Fruit fly (Drosophila melanogaster) whole organism, adult: ENCODE results near the gene CG1632.

Source experiments
- CG11617 ChIP-seq: fragments of 200-800 bp; sonication (Bioruptor generic); optimal IDR thresholded peaks from 2 replicates; lab custom pipeline; 2017; ENCODE audit warnings: mild to moderate bottlenecking, missing biosample characterization, missing genetic modification reagents, missing genetic modification characterization
- CG33017 ChIP-seq: fragments of 200-800 bp; sonication (Bioruptor generic); optimal IDR thresholded peaks from 2 replicates; lab custom pipeline; 2018; ENCODE audit warnings: missing biosample characterization, mild to moderate bottlenecking, missing genetic modification characterization, moderate library complexity
- CG7045 ChIP-seq: fragments of 200-800 bp; sonication (Bioruptor generic); optimal IDR thresholded peaks from 2 replicates; lab custom pipeline; 2017; ENCODE audit warnings: missing biosample characterization, mild to moderate bottlenecking, missing genetic modification characterization
- CG7101 ChIP-seq: fragments of 200-800 bp; sonication (Bioruptor generic); optimal IDR thresholded peaks from 2 replicates; lab custom pipeline; 2018; ENCODE audit warnings: missing biosample characterization, mild to moderate bottlenecking, missing genetic modification characterization, moderate library complexity
- Clk ChIP-seq: fragments of 200-800 bp; sonication (Bioruptor generic); optimal IDR thresholded peaks from 2 replicates; lab custom pipeline; 2017; ENCODE audit warnings: missing biosample characterization, missing genetic modification characterization
- Crg-1 ChIP-seq: fragments of 200-800 bp; sonication (Bioruptor generic); optimal IDR thresholded peaks from 2 replicates; lab custom pipeline; 2016; ENCODE audit warnings: missing biosample characterization, missing genetic modification characterization
- cic ChIP-seq: fragments of 200-800 bp; sonication (Bioruptor generic); optimal IDR thresholded peaks from 2 replicates; lab custom pipeline; 2017; ENCODE audit warnings: missing biosample characterization, mild to moderate bottlenecking, missing genetic modification characterization, moderate library complexity
- cnc ChIP-seq, 2 experiments: fragments of >200 bp; optimal IDR thresholded peaks; 2 replicates each; lab custom pipeline; 2017
- ovo ChIP-seq: fragments of 200-800 bp; sonication (Bioruptor generic); optimal IDR thresholded peaks from 2 replicates; lab custom pipeline; 2016; ENCODE audit warnings: missing biosample characterization, missing genetic modification characterization
- pad ChIP-seq: fragments of 200-800 bp; sonication (Bioruptor generic); optimal IDR thresholded peaks from 3 replicates; lab custom pipeline; 2017; ENCODE audit warnings: missing biosample characterization, missing genetic modification characterization, mild to moderate bottlenecking, moderate library complexity, missing genetic modification reagents
- tj ChIP-seq: fragments of 200-800 bp; sonication (Bioruptor generic); optimal IDR thresholded peaks from 3 replicates; lab custom pipeline; 2017; ENCODE audit warnings: missing biosample characterization, mild to moderate bottlenecking, missing genetic modification characterization, moderate library complexity

DNA sequence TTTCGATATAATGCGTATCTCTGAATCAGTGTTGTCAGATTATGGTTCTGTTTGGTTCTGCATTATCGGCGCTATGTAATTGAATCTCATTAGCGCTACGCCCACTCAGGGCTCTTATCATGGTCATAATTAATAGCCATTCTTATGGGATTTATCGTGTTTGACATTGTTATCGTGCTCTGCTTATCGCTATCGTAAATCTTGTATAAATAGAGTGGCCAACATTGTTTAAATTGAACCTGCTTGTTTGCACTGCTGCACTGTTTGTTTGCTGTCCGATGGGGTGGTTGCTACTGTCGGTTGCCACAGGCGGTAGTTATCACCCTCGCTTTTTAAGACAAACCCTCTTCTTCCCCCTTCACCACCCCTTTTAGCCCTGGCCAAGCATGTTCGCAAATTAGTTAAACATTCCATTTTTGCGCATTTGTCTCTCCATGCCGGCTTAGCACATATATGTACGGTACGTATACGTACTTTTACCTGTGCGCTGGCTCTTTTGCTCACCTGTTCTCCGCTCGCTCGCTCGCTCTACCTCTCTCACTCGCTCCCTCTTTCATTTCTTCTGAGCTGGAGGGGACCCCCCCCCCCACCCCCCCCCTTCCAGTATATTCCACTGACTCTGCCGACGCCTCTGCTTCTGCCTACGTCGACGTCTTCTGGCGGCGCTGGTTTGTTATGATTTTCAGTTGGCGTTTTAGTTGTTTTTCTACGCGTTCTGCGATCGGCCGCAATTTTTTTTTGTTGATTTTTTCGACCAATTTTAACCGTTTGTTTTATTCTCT, 22.4 kb upstream of the CG1632 start:
- TF ChIP-seq ovo (GFP tag; lab: Kevin White, UChicago) = peak; percentile 17
- no peak for TF ChIP-seq CG7045 (GFP tag; lab: Kevin White, UChicago)
- TF ChIP-seq tj (GFP tag; lab: Kevin White, UChicago) = peak; percentile 83
- peak; percentile 62 for TF ChIP-seq Crg-1
- peak; percentile 2 for TF ChIP-seq CG11617
- TF ChIP-seq CG33017 = no peak
- TF ChIP-seq cic (GFP tag; lab: Kevin White, UChicago) = peak; percentile 7
- TF ChIP-seq Clk = no peak
- peak; percentile 83 for TF ChIP-seq pad
- peak; percentile 31 for TF ChIP-seq CG7101 (tag; lab: Kevin White, UChicago)
- no peak for TF ChIP-seq cnc (optimal IDR thresholded peaks at IDR 0.05; lab: Kevin White, UChicago)
